Worm (Caenorhabditis elegans): ENCODE data around the gene R12B2.3.

The R12B2.3 gene

ce11 chrIII:5805273-5805672, at the start of gene R12B2.3:
R12B2.3 (plus strand) TSS chrIII:5805573.
- no peak for TF ChIP-seq R02D3.7 (tag; optimal IDR thresholded peaks at IDR 0.05)
- TF ChIP-seq pha-4 (tag; optimal IDR thresholded peaks at IDR 0.05) = no peak
- TF ChIP-seq nhr-67 (tag; optimal IDR thresholded peaks at IDR 0.05) = no peak
- no peak for TF ChIP-seq unc-62 (GFP tag; optimal IDR thresholded peaks at IDR 0.05)
- TF ChIP-seq egl-5 (tag; optimal IDR thresholded peaks at IDR 0.05) = no peak
- no peak for TF ChIP-seq egl-27 (tag; optimal IDR thresholded peaks at IDR 0.05)
- TF ChIP-seq nhr-237 (tag; optimal IDR thresholded peaks at IDR 0.05) = no peak

- TF ChIP-seq mml-1 (tag; optimal IDR thresholded peaks at IDR 0.05) (no peak), fkh-10 (GFP tag; optimal IDR thresholded peaks at IDR 0.05) (peak; percentile 2), nfya-1 (tag; optimal IDR thresholded peaks at IDR 0.05; ENCODE audit: insufficient read depth) (peak; percentile 48)
These were observed 47.8 kb upstream of the R12B2.3 start for ce11 chrIII:5757492-5758045.

ce11 chrIII:5758519-5759099, 46.8 kb upstream of the R12B2.3 start:
- TF ChIP-seq lin-15B (tag; optimal IDR thresholded peaks at IDR 0.05) = peak; percentile 19
- TF ChIP-seq jun-1 (tag; optimal IDR thresholded peaks at IDR 0.05) = no peak
- TF ChIP-seq lin-39 (tag; optimal IDR thresholded peaks at IDR 0.05) = peak; percentile 82
- no peak for TF ChIP-seq fos-1 (tag; optimal IDR thresholded peaks at IDR 0.05)
- TF ChIP-seq egl-5 (tag; optimal IDR thresholded peaks at IDR 0.05) = no peak
- no peak for TF ChIP-seq egl-27 (tag; optimal IDR thresholded peaks at IDR 0.05)
- TF ChIP-seq elt-2 (tag; optimal IDR thresholded peaks at IDR 0.05) = no peak
- TF ChIP-seq fkh-10 (GFP tag; optimal IDR thresholded peaks at IDR 0.05) = peak; percentile 96
- no peak for TF ChIP-seq mdl-1 (tag; optimal IDR thresholded peaks at IDR 0.05)
- TF ChIP-seq nhr-25 (tag; optimal IDR thresholded peaks at IDR 0.05) = no peak
- no peak for TF ChIP-seq ztf-11 (tag; optimal IDR thresholded peaks at IDR 0.05)
- TF ChIP-seq nfya-1 (tag; optimal IDR thresholded peaks at IDR 0.05; ENCODE audit: insufficient read depth) = peak; percentile 82
- TF ChIP-seq elt-1 (tag; optimal IDR thresholded peaks at IDR 0.05) = peak; percentile 33
- peak; percentile 19 for TF ChIP-seq ceh-28 (tag; optimal IDR thresholded peaks at IDR 0.05)
- TF ChIP-seq nhr-12 (tag; optimal IDR thresholded peaks at IDR 0.05) = no peak
- peak; percentile 71 for TF ChIP-seq ama-1 (optimal IDR thresholded peaks at IDR 0.05)
- TF ChIP-seq unc-62 (GFP tag; optimal IDR thresholded peaks at IDR 0.05) = peak; percentile 37
- TF ChIP-seq nhr-76 (tag; optimal IDR thresholded peaks at IDR 0.05) = no peak
- TF ChIP-seq skn-1 (tag; optimal IDR thresholded peaks at IDR 0.05) = peak; percentile 55
- TF ChIP-seq nhr-11 (tag; optimal IDR thresholded peaks at IDR 0.05) = peak; percentile 71
- TF ChIP-seq pqm-1 (tag; optimal IDR thresholded peaks at IDR 0.05) = no peak

- TF ChIP-seq nfya-1 (tag; optimal IDR thresholded peaks at IDR 0.05; ENCODE audit: insufficient read depth) (peak; percentile 7), nhr-76 (tag; optimal IDR thresholded peaks at IDR 0.05) (no peak), egl-5 (tag; optimal IDR thresholded peaks at IDR 0.05) (peak; percentile 10), elt-3 (tag; optimal IDR thresholded peaks at IDR 0.05) (no peak)
These were observed 44.7 kb upstream of the R12B2.3 start for ce11 chrIII:5760721-5761120.

- no peak for TF ChIP-seq ceh-16 (tag; optimal IDR thresholded peaks at IDR 0.05)
- no peak for TF ChIP-seq aly-2 (tag; optimal IDR thresholded peaks at IDR 0.05)
- peak; percentile 3 for TF ChIP-seq tbx-2 (tag; optimal IDR thresholded peaks at IDR 0.05)
- TF ChIP-seq snpc-4 (tag; optimal IDR thresholded peaks at IDR 0.05) = no peak
- no peak for TF ChIP-seq sea-2 (GFP tag; optimal IDR thresholded peaks at IDR 0.05)
- TF ChIP-seq ceh-9 (tag; optimal IDR thresholded peaks at IDR 0.05) = no peak
- TF ChIP-seq lin-15B (tag; optimal IDR thresholded peaks at IDR 0.05) = no peak
These were observed 43.5 kb upstream of the R12B2.3 start for ce11 chrIII:5761886-5762285.

- TF ChIP-seq ceh-82 (tag; optimal IDR thresholded peaks at IDR 0.05) (no peak), R02D3.7 (tag; optimal IDR thresholded peaks at IDR 0.05) (no peak), elt-2 (tag; optimal IDR thresholded peaks at IDR 0.05) (no peak), lsy-12 (tag; optimal IDR thresholded peaks at IDR 0.05) (no peak), egl-5 (tag; optimal IDR thresholded peaks at IDR 0.05) (no peak), jun-1 (tag; optimal IDR thresholded peaks at IDR 0.05) (no peak), unc-39 (tag; optimal IDR thresholded peaks at IDR 0.05) (no peak), nfya-1 (tag; optimal IDR thresholded peaks at IDR 0.05; ENCODE audit: insufficient read depth) (no peak), ztf-11 (tag; optimal IDR thresholded peaks at IDR 0.05) (no peak), ama-1 (optimal IDR thresholded peaks at IDR 0.05) (no peak), ceh-28 (tag; optimal IDR thresholded peaks at IDR 0.05) (no peak), ztf-4 (tag; optimal IDR thresholded peaks at IDR 0.05) (no peak), eor-1 (tag; optimal IDR thresholded peaks at IDR 0.05) (no peak), fkh-2 (tag; optimal IDR thresholded peaks at IDR 0.05) (no peak), pqm-1 (tag; optimal IDR thresholded peaks at IDR 0.05) (no peak), ceh-16 (tag; optimal IDR thresholded peaks at IDR 0.05) (no peak), nhr-11 (tag; optimal IDR thresholded peaks at IDR 0.05) (no peak), snpc-4 (tag; optimal IDR thresholded peaks at IDR 0.05) (no peak), nhr-76 (tag; optimal IDR thresholded peaks at IDR 0.05) (no peak), daf-12 (tag; optimal IDR thresholded peaks at IDR 0.05) (no peak)
These were observed 41.4 kb upstream of the R12B2.3 start for ce11 chrIII:5763988-5764387.

Data from whole organism, L3 larva.